Worm (Caenorhabditis elegans) whole organism, late embryonic: Measurements from ENCODE around the gene myo-2.

Source experiments
- C08G9.2 ChIP-seq: sonication (generic microtip); optimal IDR thresholded peaks from 2 replicates; lab custom pipeline; 2016; ENCODE audit warnings: mild to moderate bottlenecking, missing genetic modification characterization, moderate library complexity, missing compliant biosample characterization
- C38D4.7 ChIP-seq: fragments of 200-800 bp; sonication (Bioruptor generic); optimal IDR thresholded peaks from 2 replicates; lab custom pipeline; 2018; ENCODE audit warnings: mild to moderate bottlenecking, missing genetic modification characterization, moderate library complexity, missing compliant biosample characterization
- F13H6.1 ChIP-seq: sonication (generic microtip); optimal IDR thresholded peaks from 2 replicates; lab custom pipeline; 2016; ENCODE audit warnings: missing genetic modification characterization, missing compliant biosample characterization
- K09A11.1 ChIP-seq: sonication (generic microtip); optimal IDR thresholded peaks from 2 replicates; lab custom pipeline; 2017; ENCODE audit warnings: antibody characterized with exemption, mild to moderate bottlenecking, missing genetic modification characterization, missing compliant biosample characterization; ENCODE audit not compliant: insufficient read depth
- T23F11.4 ChIP-seq: fragments of 200-800 bp; sonication (Bioruptor generic); optimal IDR thresholded peaks from 2 replicates; lab custom pipeline; 2018; ENCODE audit warnings: mild to moderate bottlenecking, missing genetic modification characterization, missing compliant biosample characterization
- ahr-1 ChIP-seq: sonication (generic microtip); optimal IDR thresholded peaks from 2 replicates; lab custom pipeline; 2016; ENCODE audit warnings: missing genetic modification characterization, missing compliant biosample characterization
- ama-1 ChIP-seq: fragments of 150-350 bp; optimal IDR thresholded peaks from 2 replicates; lab custom pipeline; 2014
- ceh-14 ChIP-seq: sonication (generic microtip); optimal IDR thresholded peaks from 2 replicates; lab custom pipeline; 2016; ENCODE audit warnings: missing genotype, missing genetic modification characterization, missing compliant biosample characterization
- ceh-18 ChIP-seq: sonication (generic microtip); optimal IDR thresholded peaks from 2 replicates; lab custom pipeline; 2016; ENCODE audit warnings: missing genetic modification characterization, missing compliant biosample characterization
- ceh-2 ChIP-seq: sonication (generic microtip); optimal IDR thresholded peaks from 2 replicates; lab custom pipeline; 2016; ENCODE audit warnings: missing genotype, missing genetic modification characterization, missing compliant biosample characterization
- ceh-31 ChIP-seq: sonication (generic microtip); optimal IDR thresholded peaks from 2 replicates; lab custom pipeline; 2016; ENCODE audit warnings: missing genetic modification characterization, missing compliant biosample characterization
- ceh-34 ChIP-seq: sonication (generic microtip); optimal IDR thresholded peaks from 2 replicates; lab custom pipeline; 2016; ENCODE audit warnings: mild to moderate bottlenecking, missing genetic modification characterization, missing compliant biosample characterization
- ceh-9 ChIP-seq: sonication (generic microtip); optimal IDR thresholded peaks from 2 replicates; lab custom pipeline; 2016; ENCODE audit warnings: mild to moderate bottlenecking, missing genetic modification characterization, inconsistent platforms, missing compliant biosample characterization
- che-1 ChIP-seq: sonication (generic microtip); optimal IDR thresholded peaks from 2 replicates; lab custom pipeline; 2016; ENCODE audit warnings: mild to moderate bottlenecking, missing genetic modification characterization, missing compliant biosample characterization
- dve-1 ChIP-seq: sonication (generic microtip); optimal IDR thresholded peaks from 2 replicates; lab custom pipeline; 2017; ENCODE audit warnings: antibody characterized with exemption, mild to moderate bottlenecking, missing genetic modification characterization, missing compliant biosample characterization
- ets-4 ChIP-seq: sonication (generic microtip); optimal IDR thresholded peaks from 2 replicates; lab custom pipeline; 2016; ENCODE audit warnings: missing genetic modification characterization, missing compliant biosample characterization
- eyg-1 ChIP-seq: sonication (generic microtip); optimal IDR thresholded peaks from 2 replicates; lab custom pipeline; 2016; ENCODE audit warnings: missing genotype, missing genetic modification characterization, missing compliant biosample characterization
- fax-1 ChIP-seq: sonication (generic microtip); optimal IDR thresholded peaks from 2 replicates; lab custom pipeline; 2016; ENCODE audit warnings: missing genotype, missing genetic modification characterization, missing compliant biosample characterization
- gmeb-2 ChIP-seq: sonication (generic microtip); optimal IDR thresholded peaks from 2 replicates; lab custom pipeline; 2016; ENCODE audit warnings: missing genetic modification characterization, inconsistent platforms, missing compliant biosample characterization
- hlh-13 ChIP-seq: fragments of 200-800 bp; sonication (Bioruptor generic); optimal IDR thresholded peaks from 2 replicates; lab custom pipeline; 2018; ENCODE audit warnings: mild to moderate bottlenecking, missing genetic modification characterization, missing compliant biosample characterization
- hlh-15 ChIP-seq: sonication (generic microtip); optimal IDR thresholded peaks from 2 replicates; lab custom pipeline; 2016; ENCODE audit warnings: missing genetic modification characterization, missing compliant biosample characterization
- hlh-30 ChIP-seq: sonication (generic microtip); optimal IDR thresholded peaks from 2 replicates; lab custom pipeline; 2017; ENCODE audit warnings: antibody characterized with exemption, missing genetic modification characterization, missing compliant biosample characterization; ENCODE audit not compliant: insufficient read depth
- mec-3 ChIP-seq: sonication (generic microtip); optimal IDR thresholded peaks from 2 replicates; lab custom pipeline; 2016; ENCODE audit warnings: borderline replicate concordance, missing genetic modification characterization, missing compliant biosample characterization
- nfya-1 ChIP-seq: sonication (generic microtip); optimal IDR thresholded peaks from 2 replicates; lab custom pipeline; 2017; ENCODE audit warnings: missing genetic modification characterization, mild to moderate bottlenecking, missing compliant biosample characterization, antibody characterized with exemption, moderate library complexity
- nhr-232 ChIP-seq: sonication (generic microtip); optimal IDR thresholded peaks from 2 replicates; lab custom pipeline; 2016; ENCODE audit warnings: missing genetic modification characterization, missing compliant biosample characterization
- npax-4 ChIP-seq: sonication (generic microtip); optimal IDR thresholded peaks from 2 replicates; lab custom pipeline; 2016; ENCODE audit warnings: missing genetic modification characterization, missing compliant biosample characterization
- odd-2 ChIP-seq: sonication (generic microtip); optimal IDR thresholded peaks from 2 replicates; lab custom pipeline; 2017; ENCODE audit warnings: antibody characterized with exemption, mild to moderate bottlenecking, missing genetic modification characterization, missing compliant biosample characterization
- pha-4 ChIP-seq: fragments of 150-350 bp; optimal IDR thresholded peaks from 2 replicates; lab custom pipeline; 2018; ENCODE audit warnings: missing biosample characterization, missing genetic modification reagents, missing genetic modification characterization
- pqm-1 ChIP-seq: sonication (generic microtip); optimal IDR thresholded peaks from 2 replicates; lab custom pipeline; 2016; ENCODE audit warnings: missing genetic modification characterization, missing compliant biosample characterization
- ref-2 ChIP-seq: sonication (generic microtip); optimal IDR thresholded peaks from 2 replicates; lab custom pipeline; 2016; ENCODE audit warnings: missing genetic modification characterization, missing compliant biosample characterization
- rnt-1 ChIP-seq: sonication (generic microtip); optimal IDR thresholded peaks from 2 replicates; lab custom pipeline; 2016; ENCODE audit warnings: missing genetic modification characterization, missing compliant biosample characterization
- sox-2 ChIP-seq: fragments of 200-800 bp; sonication (Bioruptor generic); IDR thresholded peaks from 2 replicates; pipeline ENCODE4 v1.3.6; 2022; ENCODE audit warnings: missing genetic modification reagents, missing genetic modification characterization, missing compliant biosample characterization
- sox-4 ChIP-seq: sonication (generic microtip); optimal IDR thresholded peaks from 2 replicates; lab custom pipeline; 2017; ENCODE audit warnings: mild to moderate bottlenecking, missing genetic modification characterization, inconsistent platforms, missing compliant biosample characterization
- tbx-2 ChIP-seq: sonication (generic microtip); optimal IDR thresholded peaks from 2 replicates; lab custom pipeline; 2016; ENCODE audit warnings: missing genetic modification characterization, missing compliant biosample characterization
- tbx-7 ChIP-seq: sonication (generic microtip); optimal IDR thresholded peaks from 2 replicates; lab custom pipeline; 2016; ENCODE audit warnings: missing genotype, missing genetic modification characterization, missing compliant biosample characterization
- ttx-3 ChIP-seq: sonication (generic microtip); optimal IDR thresholded peaks from 2 replicates; lab custom pipeline; 2016; ENCODE audit warnings: missing genetic modification reagents, missing genetic modification characterization, missing compliant biosample characterization
- unc-3 ChIP-seq, 2 experiments: fragments of 200-800 bp in 1 of 2; sonication (Bioruptor generic) in 1 of 2; sonication (generic microtip) in 1 of 2; conservative IDR thresholded peaks in 1 of 2; optimal IDR thresholded peaks in 1 of 2; 2 replicates each; pipeline versions ENCODE4 v1.3.6 to Lab custom; 2016 to 2022; ENCODE audit warnings: missing compliant biosample characterization in 2 of 2, missing genetic modification characterization in 2 of 2, missing genetic modification reagents in 1 of 2
- unc-55 ChIP-seq: sonication (generic microtip); optimal IDR thresholded peaks from 2 replicates; lab custom pipeline; 2017; ENCODE audit warnings: missing biosample characterization, missing genetic modification reagents, missing genetic modification characterization
- unc-86 ChIP-seq: sonication (generic microtip); optimal IDR thresholded peaks from 2 replicates; lab custom pipeline; 2016; ENCODE audit warnings: missing genetic modification characterization, missing compliant biosample characterization

The myo-2 gene

ce11 chrX:12466769-12467168 is 1.1 kb upstream of the myo-2 start, which contains the start of gene cdf-2:
Gene cdf-2, minus strand, starts transcription at chrX:12466917.
- TF ChIP-seq ceh-9 (tag; lab: Kevin White, UChicago) (no peak), K09A11.1 (tag; lab: Kevin White, UChicago) (no peak), T23F11.4 (no peak), ama-1 (no peak), ceh-14 (tag; lab: Kevin White, UChicago) (no peak), fax-1 (no peak), sox-4 (tag; lab: Kevin White, UChicago) (no peak), sox-2 (GFP tag; lab: Robert Waterston, UW) (no peak), che-1 (tag; lab: Kevin White, UChicago) (no peak), ahr-1 (no peak), ceh-2 (no peak), unc-3 (GFP tag; conservative IDR thresholded peaks at IDR 0.05; lab: Robert Waterston, UW) (no peak), unc-3 (tag; optimal IDR thresholded peaks at IDR 0.05; lab: Kevin White, UChicago) (no peak), tbx-2 (tag; lab: Kevin White, UChicago) (no peak), ceh-18 (tag; lab: Kevin White, UChicago) (no peak), nfya-1 (tag; lab: Kevin White, UChicago) (no peak), ceh-34 (no peak)
- TF ChIP-seq, all 69 proteins: peak for 0

DNA sequence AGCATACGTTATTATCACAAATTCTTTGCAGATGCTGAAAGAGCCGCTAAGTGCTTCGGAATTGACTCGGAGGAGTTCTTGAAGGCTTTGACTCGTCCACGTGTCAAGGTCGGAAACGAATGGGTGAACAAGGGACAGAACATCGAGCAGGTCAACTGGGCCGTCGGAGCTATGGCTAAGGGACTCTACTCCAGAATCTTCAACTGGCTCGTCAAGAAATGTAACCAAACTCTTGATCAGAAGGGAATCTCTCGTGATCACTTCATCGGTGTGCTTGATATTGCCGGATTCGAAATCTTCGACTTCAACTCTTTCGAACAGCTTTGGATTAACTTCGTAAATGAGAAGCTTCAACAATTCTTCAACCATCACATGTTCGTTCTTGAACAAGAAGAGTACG is 2.0 kb downstream of the myo-2 start:
- TF ChIP-seq ama-1 (no peak), ets-4 (tag; lab: Kevin White, UChicago) (no peak), sox-2 (GFP tag; lab: Robert Waterston, UW) (no peak), tbx-7 (tag; lab: Kevin White, UChicago) (no peak), ref-2 (tag; lab: Kevin White, UChicago) (no peak), ceh-34 (no peak), eyg-1 (tag; lab: Kevin White, UChicago) (no peak), hlh-30 (tag; lab: Kevin White, UChicago) (no peak), pha-4 (tag; lab: Kevin White, UChicago) (no peak), dve-1 (tag; lab: Kevin White, UChicago) (no peak), K09A11.1 (tag; lab: Kevin White, UChicago) (no peak), odd-2 (tag; lab: Kevin White, UChicago) (no peak), C38D4.7 (GFP tag; lab: Kevin White, UChicago) (no peak), hlh-15 (no peak), nhr-232 (tag; lab: Kevin White, UChicago) (no peak), unc-55 (GFP tag; lab: Kevin White, UChicago) (no peak), C08G9.2 (tag; lab: Kevin White, UChicago) (no peak), pqm-1 (tag; lab: Kevin White, UChicago) (no peak), ceh-14 (tag; lab: Kevin White, UChicago) (no peak)
- TF ChIP-seq, all 69 proteins: peak for 0

ce11 chrX:12472232-12472631 is 4.4 kb downstream of the myo-2 start:
- TF ChIP-seq fax-1, result no peak
- TF ChIP-seq C38D4.7 (GFP tag; lab: Kevin White, UChicago), result no peak
- no peak for TF ChIP-seq mec-3 (tag; lab: Kevin White, UChicago)
- TF ChIP-seq F13H6.1 (tag; lab: Kevin White, UChicago), result no peak
- no peak for TF ChIP-seq hlh-13 (GFP tag; lab: Kevin White, UChicago)
- no peak for TF ChIP-seq unc-3 (GFP tag; conservative IDR thresholded peaks at IDR 0.05; lab: Robert Waterston, UW)
- TF ChIP-seq unc-3 (tag; optimal IDR thresholded peaks at IDR 0.05; lab: Kevin White, UChicago), result no peak
- TF ChIP-seq unc-86, result no peak
- TF ChIP-seq gmeb-2 (tag; lab: Kevin White, UChicago), result no peak
- no peak for TF ChIP-seq ama-1
- TF ChIP-seq ceh-31 (tag; lab: Kevin White, UChicago), result no peak
- no peak for TF ChIP-seq ceh-2
- no peak for TF ChIP-seq hlh-15
- TF ChIP-seq nhr-232 (tag; lab: Kevin White, UChicago), result no peak
- no peak for TF ChIP-seq npax-4 (tag; lab: Kevin White, UChicago)
- TF ChIP-seq ttx-3 (tag; lab: Kevin White, UChicago), result no peak
- no peak for TF ChIP-seq ceh-18 (tag; lab: Kevin White, UChicago)
- no peak for TF ChIP-seq rnt-1 (tag; lab: Kevin White, UChicago)
